Worm (Caenorhabditis elegans) whole organism, mixed stage, embryonic: ENCODE measurements around the gene nspe-6.

Experiments
- M03D4.4 ChIP-seq: sonication (generic microtip); optimal IDR thresholded peaks from 2 replicates; lab custom pipeline; 2017; ENCODE audit warnings: mild to moderate bottlenecking, missing genetic modification characterization, missing compliant biosample characterization
- ceh-43 ChIP-seq: fragments of 200-800 bp; sonication (Bioruptor generic); optimal IDR thresholded peaks from 2 replicates; lab custom pipeline; 2018; ENCODE audit warnings: mild to moderate bottlenecking, missing genetic modification characterization, moderate library complexity, missing compliant biosample characterization
- ces-1 ChIP-seq: fragments of 150-350 bp; optimal IDR thresholded peaks from 2 replicates; lab custom pipeline; 2014; ENCODE audit warnings: missing biosample characterization, missing genetic modification reagents, missing genetic modification characterization
- cnd-1 ChIP-seq: fragments of 200-800 bp; sonication (Bioruptor generic); optimal IDR thresholded peaks from 2 replicates; lab custom pipeline; 2018; ENCODE audit warnings: mild to moderate bottlenecking, missing genetic modification characterization, missing compliant biosample characterization
- flh-1 ChIP-seq: fragments of 200-800 bp; sonication (Bioruptor generic); optimal IDR thresholded peaks from 2 replicates; lab custom pipeline; 2018; ENCODE audit warnings: mild to moderate bottlenecking, missing genetic modification characterization, moderate library complexity, missing compliant biosample characterization
- lin-13 ChIP-seq: fragments of 150-350 bp; optimal IDR thresholded peaks from 2 replicates; lab custom pipeline; 2014; ENCODE audit warnings: missing biosample characterization, missing genetic modification characterization
- lin-32 ChIP-seq: fragments of 200-800 bp; sonication (Bioruptor generic); optimal IDR thresholded peaks from 2 replicates; lab custom pipeline; 2018; ENCODE audit warnings: mild to moderate bottlenecking, missing genetic modification characterization, missing compliant biosample characterization
- mep-1 ChIP-seq: fragments of 150-350 bp; optimal IDR thresholded peaks from 2 replicates; lab custom pipeline; 2017; ENCODE audit warnings: missing biosample characterization, missing genetic modification reagents, missing genetic modification characterization, inconsistent platforms
- nhr-237 ChIP-seq: fragments of 150-350 bp; optimal IDR thresholded peaks from 2 replicates; lab custom pipeline; 2014; ENCODE audit warnings: missing biosample characterization, missing genetic modification characterization
- nhr-28 ChIP-seq: fragments of 150-350 bp; optimal IDR thresholded peaks from 2 replicates; lab custom pipeline; 2014; ENCODE audit warnings: missing biosample characterization, missing genetic modification characterization
- nhr-76 ChIP-seq: sonication (generic microtip); optimal IDR thresholded peaks from 2 replicates; lab custom pipeline; 2017; ENCODE audit warnings: missing biosample characterization, missing genetic modification characterization
- pha-4 ChIP-seq: fragments of 150-350 bp; optimal IDR thresholded peaks from 2 replicates; lab custom pipeline; 2018; ENCODE audit warnings: missing biosample characterization, missing genetic modification reagents, missing genetic modification characterization
- sem-2 ChIP-seq: fragments of 200-800 bp; sonication (Bioruptor generic); optimal IDR thresholded peaks from 2 replicates; lab custom pipeline; 2018; ENCODE audit warnings: mild to moderate bottlenecking, missing genetic modification characterization, missing compliant biosample characterization
- sptf-1 ChIP-seq: sonication (generic microtip); optimal IDR thresholded peaks from 2 replicates; lab custom pipeline; 2017; ENCODE audit warnings: mild to moderate bottlenecking, missing genetic modification characterization, moderate library complexity, missing compliant biosample characterization
- tbx-8 ChIP-seq: fragments of 200-800 bp; sonication (Bioruptor generic); optimal IDR thresholded peaks from 2 replicates; lab custom pipeline; 2018; ENCODE audit warnings: mild to moderate bottlenecking, missing genetic modification characterization, moderate library complexity, missing compliant biosample characterization
- unc-120 ChIP-seq: sonication (generic microtip); optimal IDR thresholded peaks from 2 replicates; lab custom pipeline; 2017; ENCODE audit warnings: missing genetic modification characterization, missing compliant biosample characterization; ENCODE audit not compliant: poor library complexity, severe bottlenecking
- unc-62 ChIP-seq: fragments of 150-350 bp; optimal IDR thresholded peaks from 2 replicates; lab custom pipeline; 2014; ENCODE audit warnings: missing biosample characterization, missing genetic modification reagents, missing genetic modification characterization
- zip-8 ChIP-seq: fragments of 150-350 bp; optimal IDR thresholded peaks from 2 replicates; lab custom pipeline; 2014; ENCODE audit warnings: missing biosample characterization, missing genetic modification characterization
- ztf-11 ChIP-seq: fragments of 150-350 bp; optimal IDR thresholded peaks from 2 replicates; lab custom pipeline; 2014; ENCODE audit warnings: missing biosample characterization, missing genetic modification characterization

The nspe-6 gene

ce11 chrII:12572760-12573159 is 43.2 kb downstream of the nspe-6 start, which contains the start of gene Y38E10A.35:
Y38E10A.35 (minus strand) TSS chrII:12572860.
- TF ChIP-seq sptf-1 (tag; lab: Kevin White, UChicago) (no peak), unc-62 (GFP tag; lab: Kevin White, UChicago) (no peak), ces-1 (GFP tag; lab: Kevin White, UChicago) (no peak), unc-120 (tag; lab: Kevin White, UChicago) (no peak), lin-32 (GFP tag; lab: Kevin White, UChicago) (no peak), ztf-11 (tag; lab: Kevin White, UChicago) (no peak), M03D4.4 (tag; lab: Kevin White, UChicago) (no peak), lin-13 (tag; lab: Kevin White, UChicago) (no peak), nhr-237 (tag; lab: Kevin White, UChicago) (no peak), sem-2 (GFP tag; lab: Kevin White, UChicago) (no peak), flh-1 (GFP tag; lab: Kevin White, UChicago) (no peak), pha-4 (no peak), zip-8 (tag; lab: Kevin White, UChicago) (no peak), ceh-43 (no peak), nhr-28 (tag; lab: Kevin White, UChicago) (no peak), mep-1 (tag; lab: Kevin White, UChicago) (no peak), nhr-76 (tag; lab: Kevin White, UChicago) (no peak)

- TF ChIP-seq tbx-8 (GFP tag; lab: Kevin White, UChicago) (no peak), ces-1 (GFP tag; lab: Kevin White, UChicago) (no peak)
These were observed 45.5 kb downstream of the nspe-6 start, which contains the start of gene Y38E10A.1 for ce11 chrII:12570523-12570922. Y38E10A.1 (minus strand) TSS chrII:12570623.

DNA sequence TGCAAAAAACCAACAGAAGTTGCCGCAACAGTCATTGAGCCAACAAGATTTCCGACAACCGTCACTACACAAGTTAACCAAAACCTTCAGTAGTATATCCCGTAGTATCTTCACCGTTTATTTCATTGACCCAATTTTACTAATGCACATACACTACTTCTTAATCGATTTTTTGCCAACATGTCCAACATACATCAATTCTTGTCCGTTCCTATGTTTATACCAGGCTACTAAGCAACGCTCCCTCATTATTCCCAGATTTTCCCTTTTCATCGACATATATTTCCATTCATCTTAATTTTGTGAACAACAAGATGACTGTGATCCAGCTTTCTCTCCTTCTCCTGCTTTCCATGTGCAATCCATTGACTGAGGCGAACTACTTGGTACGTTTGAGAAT is 50.1 kb downstream of the nspe-6 start, which contains the start of gene F49C5.7:
TSS of gene F49C5.7 (plus strand) at position 301 of the 400 bp plus-strand sequence.
- TF ChIP-seq cnd-1 (tag; lab: Kevin White, UChicago), result no peak
- no peak for TF ChIP-seq tbx-8 (GFP tag; lab: Kevin White, UChicago)
- no peak for TF ChIP-seq lin-32 (GFP tag; lab: Kevin White, UChicago)
